Fruit fly (Drosophila melanogaster) whole organism, embryonic: ENCODE measurements around the gene lectin-28C.

Experiments
- ATbp ChIP-seq: fragments of 200-800 bp; sonication (Bioruptor generic); optimal IDR thresholded peaks from 2 replicates; lab custom pipeline; 2017; ENCODE audit warnings: missing biosample characterization, mild to moderate bottlenecking, missing genetic modification characterization, missing genetic modification reagents
- CG10267 ChIP-seq: fragments of 200-800 bp; sonication (Bioruptor generic); optimal IDR thresholded peaks from 2 replicates; lab custom pipeline; 2018; ENCODE audit warnings: missing biosample characterization, mild to moderate bottlenecking, missing genetic modification characterization, moderate library complexity
- CG10565 ChIP-seq: fragments of 200-800 bp; sonication (Bioruptor generic); optimal IDR thresholded peaks from 3 replicates; lab custom pipeline; 2016; ENCODE audit warnings: missing biosample characterization, mild to moderate bottlenecking, missing genetic modification characterization
- CG10979 ChIP-seq: fragments of 200-800 bp; sonication (Bioruptor generic); optimal IDR thresholded peaks from 2 replicates; lab custom pipeline; 2018; ENCODE audit warnings: missing biosample characterization, mild to moderate bottlenecking, missing genetic modification characterization, moderate library complexity
- CG11085 ChIP-seq: fragments of 200-800 bp; sonication (Bioruptor generic); IDR thresholded peaks from 2 replicates; pipeline ENCODE4 v1.3.6; 2022; ENCODE audit warnings: missing biosample characterization, missing genetic modification characterization
- CG11093 ChIP-seq: fragments of 200-800 bp; sonication (Bioruptor generic); IDR thresholded peaks from 3 replicates; pipeline ENCODE4 v1.3.6; 2022; ENCODE audit warnings: missing biosample characterization, missing genetic modification characterization
- CG11247 ChIP-seq: fragments of 200-800 bp; sonication (Bioruptor generic); IDR thresholded peaks from 2 replicates; pipeline ENCODE4 v1.3.6; 2022; ENCODE audit warnings: missing biosample characterization, missing genetic modification characterization
- CG11504 ChIP-seq: fragments of 200-800 bp; sonication (Bioruptor generic); optimal IDR thresholded peaks from 3 replicates; lab custom pipeline; 2019; ENCODE audit warnings: missing biosample characterization, mild to moderate bottlenecking, missing genetic modification characterization, moderate library complexity
- CG11695 ChIP-seq: fragments of 200-800 bp; sonication (Bioruptor generic); IDR thresholded peaks from 3 replicates; pipeline ENCODE4 v1.3.6; 2022; ENCODE audit warnings: missing biosample characterization, missing genetic modification characterization
- CG14441 ChIP-seq: fragments of 200-800 bp; sonication (Bioruptor generic); IDR thresholded peaks from 2 replicates; pipeline ENCODE4 v1.3.6; 2022; ENCODE audit warnings: missing biosample characterization, missing genetic modification characterization
- CG18011 ChIP-seq: fragments of 200-800 bp; sonication (Bioruptor generic); optimal IDR thresholded peaks from 2 replicates; lab custom pipeline; 2017; ENCODE audit warnings: missing biosample characterization, missing genetic modification characterization, mild to moderate bottlenecking, moderate library complexity, missing genotype
- CG2120 ChIP-seq: fragments of 200-800 bp; sonication (Bioruptor generic); optimal IDR thresholded peaks from 3 replicates; lab custom pipeline; 2016; ENCODE audit warnings: missing biosample characterization, missing genetic modification characterization
- CG2712 ChIP-seq: fragments of 200-800 bp; optimal IDR thresholded peaks from 3 replicates; lab custom pipeline; 2019; ENCODE audit warnings: missing biosample characterization, mild to moderate bottlenecking, missing genetic modification characterization, moderate library complexity
- CG6689 ChIP-seq: fragments of 200-800 bp; sonication (Bioruptor generic); IDR thresholded peaks from 2 replicates; pipeline ENCODE4 v1.3.6; 2022; ENCODE audit warnings: missing biosample characterization, missing genetic modification characterization
- CG6854 ChIP-seq: fragments of 200-800 bp; sonication (Bioruptor generic); optimal IDR thresholded peaks from 3 replicates; lab custom pipeline; 2017; ENCODE audit warnings: missing biosample characterization, mild to moderate bottlenecking, missing genetic modification characterization
- CG7839 ChIP-seq: fragments of 200-800 bp; sonication (Bioruptor generic); optimal IDR thresholded peaks from 3 replicates; lab custom pipeline; 2018; ENCODE audit warnings: missing biosample characterization, mild to moderate bottlenecking, missing genetic modification characterization, moderate library complexity
- CG8359 ChIP-seq: fragments of 200-800 bp; sonication (Bioruptor generic); optimal IDR thresholded peaks from 2 replicates; lab custom pipeline; 2017; ENCODE audit warnings: missing biosample characterization, mild to moderate bottlenecking, missing genetic modification characterization, borderline replicate concordance
- CG8478 ChIP-seq: fragments of >200 bp; optimal IDR thresholded peaks from 2 replicates; lab custom pipeline; 2018
- CG9437 ChIP-seq: fragments of 200-800 bp; sonication (Bioruptor generic); optimal IDR thresholded peaks from 2 replicates; lab custom pipeline; 2018; ENCODE audit warnings: missing biosample characterization, mild to moderate bottlenecking, missing genetic modification characterization
- CG9817 ChIP-seq: fragments of 200-800 bp; sonication (Bioruptor generic); optimal IDR thresholded peaks from 2 replicates; lab custom pipeline; 2018; ENCODE audit warnings: missing biosample characterization, mild to moderate bottlenecking, missing genetic modification characterization, moderate library complexity
- CG9932 ChIP-seq: fragments of 200-800 bp; sonication (Bioruptor generic); IDR thresholded peaks from 2 replicates; pipeline ENCODE4 v1.3.6; 2022; ENCODE audit warnings: missing biosample characterization, missing genetic modification characterization
- CoRest ChIP-seq: fragments of 200-800 bp; sonication (Bioruptor generic); optimal IDR thresholded peaks from 3 replicates; lab custom pipeline; 2018; ENCODE audit warnings: missing biosample characterization, mild to moderate bottlenecking, missing genetic modification characterization, moderate library complexity
- Dbx ChIP-seq: fragments of 200-800 bp; sonication (Bioruptor generic); IDR thresholded peaks from 3 replicates; pipeline ENCODE4 v1.3.6; 2022; ENCODE audit warnings: missing biosample characterization, missing genetic modification characterization
- Dfd ChIP-seq, 2 experiments: fragments of >200 bp; optimal IDR thresholded peaks; 2 replicates each; lab custom pipeline; 2017; ENCODE audit warnings: missing biosample characterization in 2 of 2, missing genetic modification characterization in 2 of 2
- Eip74EF ChIP-seq, 2 experiments: fragments of 200-800 bp in 1 of 2; fragments of >200 bp in 1 of 2; sonication (Bioruptor generic) in 1 of 2; optimal IDR thresholded peaks; 2 replicates each; lab custom pipeline; 2017 to 2019; ENCODE audit warnings: missing biosample characterization in 2 of 2, missing genetic modification characterization in 2 of 2, mild to moderate bottlenecking in 1 of 2, moderate library complexity in 1 of 2
- MBD-R2 ChIP-seq: fragments of 200-800 bp; sonication (Bioruptor generic); IDR thresholded peaks from 2 replicates; pipeline ENCODE4 v1.3.6; 2022; ENCODE audit warnings: missing biosample characterization, missing genetic modification characterization
- Max ChIP-seq: fragments of 200-800 bp; sonication (Bioruptor generic); optimal IDR thresholded peaks from 2 replicates; lab custom pipeline; 2016; ENCODE audit warnings: missing biosample characterization, mild to moderate bottlenecking, missing genetic modification characterization
- Meics ChIP-seq: fragments of 200-800 bp; sonication (Bioruptor generic); optimal IDR thresholded peaks from 2 replicates; lab custom pipeline; 2017; ENCODE audit warnings: missing biosample characterization, mild to moderate bottlenecking, missing genetic modification characterization
- PHDP ChIP-seq: fragments of 200-800 bp; sonication (Bioruptor generic); optimal IDR thresholded peaks from 3 replicates; lab custom pipeline; 2018; ENCODE audit warnings: missing biosample characterization, mild to moderate bottlenecking, missing genetic modification characterization, moderate library complexity
- Rx ChIP-seq: fragments of 200-800 bp; sonication (Bioruptor generic); IDR thresholded peaks from 2 replicates; pipeline ENCODE4 v1.3.6; 2022; ENCODE audit warnings: missing biosample characterization, missing genetic modification characterization
- TFAM ChIP-seq: fragments of 200-800 bp; sonication (Bioruptor generic); optimal IDR thresholded peaks from 2 replicates; lab custom pipeline; 2017; ENCODE audit warnings: missing biosample characterization, missing genetic modification characterization, inconsistent platforms
- ab ChIP-seq: fragments of 200-800 bp; sonication (Bioruptor generic); optimal IDR thresholded peaks from 2 replicates; lab custom pipeline; 2016; ENCODE audit warnings: missing biosample characterization, missing genetic modification characterization
- bsh ChIP-seq, 2 experiments: fragments of 200-800 bp; sonication (Bioruptor generic); optimal IDR thresholded peaks; 2 replicates each; lab custom pipeline; 2017 to 2018; ENCODE audit warnings: mild to moderate bottlenecking in 2 of 2, missing biosample characterization in 2 of 2, missing genetic modification characterization in 2 of 2, moderate library complexity in 1 of 2
- caup ChIP-seq: fragments of 200-800 bp; sonication (Bioruptor generic); optimal IDR thresholded peaks from 3 replicates; lab custom pipeline; 2017; ENCODE audit warnings: missing biosample characterization, mild to moderate bottlenecking, missing genetic modification characterization, moderate library complexity; ENCODE audit not compliant: severe bottlenecking
- chm ChIP-seq: fragments of 200-800 bp; sonication (Bioruptor generic); IDR thresholded peaks from 2 replicates; pipeline ENCODE4 v1.3.6; 2022; ENCODE audit warnings: missing biosample characterization, missing genetic modification characterization
- chn ChIP-seq: fragments of 200-800 bp; sonication (Bioruptor generic); optimal IDR thresholded peaks from 2 replicates; lab custom pipeline; 2016; ENCODE audit warnings: missing biosample characterization, missing genetic modification characterization
- dysf ChIP-seq: fragments of 200-800 bp; sonication (Bioruptor generic); IDR thresholded peaks from 3 replicates; pipeline ENCODE4 v1.3.6; 2022; ENCODE audit warnings: missing biosample characterization, missing genetic modification characterization
- gt ChIP-seq: fragments of 200-800 bp; sonication (Bioruptor generic); IDR thresholded peaks from 2 replicates; pipeline ENCODE4 v1.3.6; 2022; ENCODE audit warnings: missing biosample characterization, missing genetic modification characterization
- knrl ChIP-seq: fragments of 200-800 bp; sonication (Bioruptor generic); IDR thresholded peaks from 3 replicates; pipeline ENCODE4 v1.3.6; 2022; ENCODE audit warnings: missing biosample characterization, missing genetic modification characterization; ENCODE audit not compliant: partially characterized antibody
- lab ChIP-seq: fragments of 200-800 bp; sonication (Bioruptor generic); optimal IDR thresholded peaks from 3 replicates; lab custom pipeline; 2017; ENCODE audit warnings: missing biosample characterization, missing genetic modification characterization, mild to moderate bottlenecking, moderate library complexity, missing genetic modification reagents
- lilli ChIP-seq: fragments of 200-800 bp; sonication (Bioruptor generic); optimal IDR thresholded peaks from 3 replicates; lab custom pipeline; 2016; ENCODE audit warnings: missing biosample characterization, missing genetic modification characterization
- lola ChIP-seq, 3 experiments: fragments of >200 bp in 2 of 3; fragments of 200-800 bp in 1 of 3; sonication (Bioruptor generic) in 1 of 3; optimal IDR thresholded peaks; 2 replicates each; lab custom pipeline; 2017 to 2019; ENCODE audit warnings: missing biosample characterization in 3 of 3, missing genetic modification characterization in 3 of 3, mild to moderate bottlenecking in 1 of 3, moderate library complexity in 1 of 3
- lov ChIP-seq, 2 experiments: fragments of 200-800 bp in 1 of 2; fragments of >200 bp in 1 of 2; sonication (Bioruptor generic) in 1 of 2; IDR thresholded peaks in 1 of 2; optimal IDR thresholded peaks in 1 of 2; 2 replicates in 1 of 2; 3 replicates in 1 of 2; pipeline versions ENCODE4 v1.3.6 to Lab custom; 2017 to 2022; ENCODE audit warnings: missing biosample characterization in 1 of 2, missing genetic modification characterization in 1 of 2
- nerfin-2 ChIP-seq: fragments of 200-800 bp; sonication (Bioruptor generic); IDR thresholded peaks from 2 replicates; pipeline ENCODE4 v1.3.6; 2022; ENCODE audit warnings: missing biosample characterization, missing genetic modification characterization; ENCODE audit not compliant: partially characterized antibody
- onecut ChIP-seq: fragments of 200-800 bp; sonication (Bioruptor generic); IDR thresholded peaks from 2 replicates; pipeline ENCODE4 v1.3.6; 2022; ENCODE audit warnings: missing biosample characterization, missing genetic modification characterization
- prd ChIP-seq, 3 experiments: fragments of >200 bp in 2 of 3; fragments of 200-800 bp in 1 of 3; sonication (Bioruptor generic) in 1 of 3; optimal IDR thresholded peaks in 2 of 3; IDR thresholded peaks in 1 of 3; 2 replicates in 2 of 3; 3 replicates in 1 of 3; pipeline versions ENCODE4 v1.3.6 to Lab custom; 2017 to 2022; ENCODE audit warnings: missing biosample characterization in 1 of 3, missing genetic modification characterization in 1 of 3
- ranshi ChIP-seq: fragments of 200-800 bp; sonication (Bioruptor generic); IDR thresholded peaks from 2 replicates; pipeline ENCODE4 v1.3.6; 2022; ENCODE audit warnings: missing biosample characterization, missing genetic modification characterization
- zf30C ChIP-seq: fragments of 200-800 bp; sonication (Bioruptor generic); optimal IDR thresholded peaks from 3 replicates; lab custom pipeline; 2018; ENCODE audit warnings: missing biosample characterization, mild to moderate bottlenecking, missing genetic modification characterization

The lectin-28C gene

dm6 chr2L:7875676-7876075 lies 18.8 kb downstream of the lectin-28C start (continued):
- peak; percentile 51; the same call in 1 of the 2 replicates for TF ChIP-seq ranshi (GFP tag; lab: Robert Waterston, UW)
- no peak for TF ChIP-seq Rx (GFP tag; lab: Robert Waterston, UW)
- TF ChIP-seq gt (GFP tag; lab: Robert Waterston, UW) = no peak
- peak; percentile 31; the same call in 1 of the 2 replicates for TF ChIP-seq MBD-R2 (GFP tag; lab: Robert Waterston, UW)
- TF ChIP-seq CG8478 (lab: Kevin White, UChicago) = no peak
- no peak for TF ChIP-seq lola (GFP tag; optimal IDR thresholded peaks at IDR 0.05; lab: Kevin White, UChicago)
- peak; percentile 30 for TF ChIP-seq CG7839 (tag; lab: Kevin White, UChicago)
- no peak for TF ChIP-seq zf30C
- peak; percentile 14 for TF ChIP-seq CG10979 (tag; lab: Kevin White, UChicago)
- peak; percentile 1 for TF ChIP-seq CG9817 (tag; lab: Kevin White, UChicago)
- TF ChIP-seq knrl = no peak
- no peak for TF ChIP-seq Max (GFP tag; lab: Kevin White, UChicago)
- TF ChIP-seq chm (GFP tag; lab: Robert Waterston, UW) = peak; percentile 34; the same call in 1 of the 2 replicates
- peak; percentile 26 for TF ChIP-seq caup (GFP tag; lab: Kevin White, UChicago)
- TF ChIP-seq CG11695 = peak; percentile 62; the same call in 2 of the 3 replicates
- no peak for TF ChIP-seq TFAM (GFP tag; lab: Kevin White, UChicago)
- TF ChIP-seq dysf (GFP tag; lab: Robert Waterston, UW) = peak; percentile 57; the same call in 1 of the 3 replicates
- TF ChIP-seq lov (optimal IDR thresholded peaks at IDR 0.05; lab: Kevin White, UChicago) = no peak
- TF ChIP-seq lov (GFP tag; IDR thresholded peaks at IDR 0.05; lab: Robert Waterston, UW) = no peak
- TF ChIP-seq CG9437 (GFP tag; lab: Kevin White, UChicago) = no peak
- peak; percentile 38 for TF ChIP-seq lilli (GFP tag; lab: Kevin White, UChicago)
- TF ChIP-seq nerfin-2 (GFP tag; lab: Robert Waterston, UW) = no peak
- TF ChIP-seq CG18011 = no peak
- TF ChIP-seq CG6689 (GFP tag; lab: Robert Waterston, UW) = peak; percentile 32; the same call in 1 of the 2 replicates
- peak; percentile 8 for TF ChIP-seq CG11504 (tag; lab: Kevin White, UChicago)
- TF ChIP-seq ATbp (GFP tag; lab: Kevin White, UChicago) = no peak
- TF ChIP-seq prd (optimal IDR thresholded peaks at IDR 0.05; lab: Kevin White, UChicago) = no peak
- 0 out of 3 replicates have a peak, but pooled peaks have one; percentile 48 for TF ChIP-seq prd (GFP tag; IDR thresholded peaks at IDR 0.05; lab: Robert Waterston, UW)
- peak in 1 of 2 experiments; percentile 10 for TF ChIP-seq bsh (GFP tag; optimal IDR thresholded peaks at IDR 0.05; lab: Kevin White, UChicago)
- TF ChIP-seq CG6854 (GFP tag; lab: Kevin White, UChicago) = no peak
- no peak for TF ChIP-seq CG11093 (GFP tag; lab: Robert Waterston, UW)
- TF ChIP-seq CG10565 (GFP tag; lab: Kevin White, UChicago) = no peak
- peak; percentile 3 for TF ChIP-seq CG10267 (tag; lab: Kevin White, UChicago)
- no peak for TF ChIP-seq CG8359 (GFP tag; lab: Kevin White, UChicago)
- TF ChIP-seq Dbx (GFP tag; lab: Robert Waterston, UW) = peak; percentile 54; the same call in 2 of the 3 replicates
- peak; percentile 2 for TF ChIP-seq CoRest
- TF ChIP-seq CG14441 (GFP tag; lab: Robert Waterston, UW) = no peak
- TF ChIP-seq CG11247 = no peak
- peak; percentile 37 for TF ChIP-seq lab (GFP tag; lab: Kevin White, UChicago)
- TF ChIP-seq CG11085 = 0 out of 2 replicates have a peak, but pooled peaks have one; percentile 6
- TF ChIP-seq CG9932 (GFP tag; lab: Robert Waterston, UW) = peak; percentile 33; the same call in 1 of the 2 replicates
- peak; percentile 29 for TF ChIP-seq CG2120 (GFP tag; lab: Kevin White, UChicago)
- 0 out of 2 replicates have a peak, but pooled peaks have one; percentile 13 for TF ChIP-seq onecut (GFP tag; lab: Robert Waterston, UW)
- no peak for TF ChIP-seq chn (GFP tag; lab: Kevin White, UChicago)
- TF ChIP-seq CG2712 (tag; lab: Kevin White, UChicago) = peak; percentile 6
- peak in 1 of 2 experiments; percentile 2 for TF ChIP-seq Eip74EF (GFP tag; optimal IDR thresholded peaks at IDR 0.05; lab: Kevin White, UChicago)
- TF ChIP-seq Meics = peak; percentile 28
- no peak for TF ChIP-seq ab
- TF ChIP-seq Dfd (GFP tag; optimal IDR thresholded peaks at IDR 0.05; lab: Kevin White, UChicago) = no peak
- peak; percentile 16 for TF ChIP-seq PHDP (tag; lab: Kevin White, UChicago)
